Fruit fly (Drosophila melanogaster) whole organism, embryonic: Measurements from ENCODE around the gene CG13086.

Source experiments
- B-H1 ChIP-seq: fragments of 200-800 bp; sonication (Bioruptor generic); IDR thresholded peaks from 3 replicates; pipeline ENCODE4 v1.3.6; 2022; ENCODE audit warnings: missing biosample characterization, missing genetic modification characterization
- Bdp1 ChIP-seq: fragments of 200-800 bp; sonication (Bioruptor generic); optimal IDR thresholded peaks from 3 replicates; lab custom pipeline; 2016; ENCODE audit warnings: missing biosample characterization, missing genetic modification characterization
- CG10209 ChIP-seq: fragments of 200-800 bp; sonication (Bioruptor generic); optimal IDR thresholded peaks from 3 replicates; lab custom pipeline; 2017; ENCODE audit warnings: missing biosample characterization, mild to moderate bottlenecking, missing genetic modification characterization, missing genetic modification reagents
- CG1024 ChIP-seq: fragments of 200-800 bp; sonication (Bioruptor generic); IDR thresholded peaks from 2 replicates; pipeline ENCODE4 v1.3.6; 2022; ENCODE audit warnings: missing biosample characterization, missing genetic modification characterization
- CG10274 ChIP-seq: fragments of 200-800 bp; sonication (Bioruptor generic); optimal IDR thresholded peaks from 3 replicates; lab custom pipeline; 2017; ENCODE audit warnings: missing biosample characterization, mild to moderate bottlenecking, missing genetic modification characterization
- CG11085 ChIP-seq: fragments of 200-800 bp; sonication (Bioruptor generic); IDR thresholded peaks from 2 replicates; pipeline ENCODE4 v1.3.6; 2022; ENCODE audit warnings: missing biosample characterization, missing genetic modification characterization
- CG12236 ChIP-seq: fragments of 200-800 bp; sonication (Bioruptor generic); optimal IDR thresholded peaks from 2 replicates; lab custom pipeline; 2016; ENCODE audit warnings: missing biosample characterization, missing genetic modification characterization
- CG12391 ChIP-seq: fragments of 200-800 bp; sonication (Bioruptor generic); optimal IDR thresholded peaks from 3 replicates; lab custom pipeline; 2018; ENCODE audit warnings: missing biosample characterization, mild to moderate bottlenecking, missing genetic modification characterization, moderate library complexity
- CG14710 ChIP-seq: fragments of 200-800 bp; sonication (Bioruptor generic); optimal IDR thresholded peaks from 3 replicates; lab custom pipeline; 2019; ENCODE audit warnings: missing biosample characterization, mild to moderate bottlenecking, missing genetic modification characterization, moderate library complexity
- CG1529 ChIP-seq: fragments of 200-800 bp; sonication (Bioruptor generic); optimal IDR thresholded peaks from 3 replicates; lab custom pipeline; 2018; ENCODE audit warnings: missing biosample characterization, missing genetic modification characterization
- CG1602 ChIP-seq: fragments of 200-800 bp; sonication (Bioruptor generic); optimal IDR thresholded peaks from 3 replicates; lab custom pipeline; 2016; ENCODE audit warnings: missing biosample characterization, missing genetic modification characterization
- CG1647 ChIP-seq: fragments of 200-800 bp; sonication (Bioruptor generic); optimal IDR thresholded peaks from 3 replicates; lab custom pipeline; 2016; ENCODE audit warnings: missing biosample characterization, missing genetic modification characterization
- CG17361 ChIP-seq: fragments of 200-800 bp; sonication (Bioruptor generic); IDR thresholded peaks from 3 replicates; pipeline ENCODE4 v1.3.6; 2022; ENCODE audit warnings: missing biosample characterization, missing genetic modification characterization
- CG18619 ChIP-seq: fragments of 200-800 bp; sonication (Bioruptor generic); optimal IDR thresholded peaks from 3 replicates; lab custom pipeline; 2017; ENCODE audit warnings: missing biosample characterization, mild to moderate bottlenecking, missing genetic modification characterization
- CG30431 ChIP-seq: fragments of 200-800 bp; sonication (Bioruptor generic); optimal IDR thresholded peaks from 2 replicates; lab custom pipeline; 2017; ENCODE audit warnings: missing biosample characterization, missing genetic modification characterization
- CG3726 ChIP-seq: fragments of 200-800 bp; sonication (Bioruptor generic); IDR thresholded peaks from 3 replicates; pipeline ENCODE4, ENCODE4 v1.3.6; 2022; ENCODE audit warnings: missing biosample characterization, missing genetic modification characterization
- CG6791 ChIP-seq: fragments of 200-800 bp; sonication (Bioruptor generic); IDR thresholded peaks from 3 replicates; pipeline ENCODE4 v1.3.6; 2022; ENCODE audit warnings: missing biosample characterization, missing genetic modification characterization; ENCODE audit not compliant: partially characterized antibody
- CG7357 ChIP-seq: fragments of 200-800 bp; sonication (Bioruptor generic); IDR thresholded peaks from 3 replicates; pipeline ENCODE4 v1.3.6; 2022; ENCODE audit warnings: missing biosample characterization, missing genetic modification characterization
- CG7372 ChIP-seq: fragments of 200-800 bp; sonication (Bioruptor generic); IDR thresholded peaks from 2 replicates; pipeline ENCODE4 v1.3.6; 2022; ENCODE audit warnings: missing biosample characterization, missing genetic modification characterization
- CG7839 ChIP-seq: fragments of 200-800 bp; sonication (Bioruptor generic); optimal IDR thresholded peaks from 3 replicates; lab custom pipeline; 2018; ENCODE audit warnings: missing biosample characterization, mild to moderate bottlenecking, missing genetic modification characterization, moderate library complexity
- CG8388 ChIP-seq: fragments of 200-800 bp; sonication (Bioruptor generic); optimal IDR thresholded peaks from 2 replicates; lab custom pipeline; 2019; ENCODE audit warnings: missing biosample characterization, mild to moderate bottlenecking, missing genetic modification characterization, moderate library complexity
- CG8765 ChIP-seq: fragments of 200-800 bp; sonication (Bioruptor generic); IDR thresholded peaks from 2 replicates; pipeline ENCODE4 v1.3.6; 2022; ENCODE audit warnings: missing biosample characterization, missing genetic modification characterization
- CG9727 ChIP-seq: fragments of 200-800 bp; sonication (Bioruptor generic); optimal IDR thresholded peaks from 3 replicates; lab custom pipeline; 2017; ENCODE audit warnings: missing biosample characterization, mild to moderate bottlenecking, missing genetic modification characterization
- Chrac-16 ChIP-seq: fragments of 200-800 bp; sonication (Bioruptor generic); optimal IDR thresholded peaks from 3 replicates; lab custom pipeline; 2016; ENCODE audit warnings: missing biosample characterization, missing genetic modification characterization
- CoRest ChIP-seq: fragments of 200-800 bp; sonication (Bioruptor generic); optimal IDR thresholded peaks from 3 replicates; lab custom pipeline; 2018; ENCODE audit warnings: missing biosample characterization, mild to moderate bottlenecking, missing genetic modification characterization, moderate library complexity
- Ets65A ChIP-seq: fragments of 200-800 bp; sonication (Bioruptor generic); peaks from one replicate; lab custom pipeline; 2016; ENCODE audit warnings: missing biosample characterization, missing genetic modification characterization
- HmgZ ChIP-seq: fragments of 200-800 bp; sonication (Bioruptor generic); optimal IDR thresholded peaks from 2 replicates; lab custom pipeline; 2018; ENCODE audit warnings: missing biosample characterization, mild to moderate bottlenecking, missing genetic modification characterization
- Lhr ChIP-seq: fragments of 200-800 bp; sonication (Bioruptor generic); optimal IDR thresholded peaks from 3 replicates; lab custom pipeline; 2017; ENCODE audit warnings: mild to moderate bottlenecking, missing biosample characterization, missing genetic modification reagents, missing genetic modification characterization
- Lpt ChIP-seq: fragments of >200 bp; optimal IDR thresholded peaks from 2 replicates; lab custom pipeline; 2018; ENCODE audit warnings: missing biosample characterization, missing genetic modification characterization
- NC2α ChIP-seq: fragments of 200-800 bp; sonication (Bioruptor generic); optimal IDR thresholded peaks from 2 replicates; lab custom pipeline; 2016; ENCODE audit warnings: missing biosample characterization, missing genetic modification characterization
- Nf-YC ChIP-seq: fragments of 200-800 bp; optimal IDR thresholded peaks from 3 replicates; lab custom pipeline; 2019; ENCODE audit warnings: missing biosample characterization, mild to moderate bottlenecking, missing genetic modification characterization, moderate library complexity
- NfI ChIP-seq: fragments of 200-800 bp; sonication (Bioruptor generic); optimal IDR thresholded peaks from 3 replicates; lab custom pipeline; 2018; ENCODE audit warnings: missing biosample characterization, mild to moderate bottlenecking, missing genetic modification characterization, moderate library complexity
- Rx ChIP-seq: fragments of 200-800 bp; sonication (Bioruptor generic); IDR thresholded peaks from 2 replicates; pipeline ENCODE4 v1.3.6; 2022; ENCODE audit warnings: missing biosample characterization, missing genetic modification characterization
- Sin3A ChIP-seq: fragments of >200 bp; optimal IDR thresholded peaks from 2 replicates; lab custom pipeline; 2018
- Sox100B ChIP-seq: fragments of 200-800 bp; sonication (Bioruptor generic); optimal IDR thresholded peaks from 3 replicates; lab custom pipeline; 2018; ENCODE audit warnings: missing biosample characterization, mild to moderate bottlenecking, missing genetic modification characterization
- Usf ChIP-seq: fragments of 200-800 bp; sonication (Bioruptor generic); optimal IDR thresholded peaks from 2 replicates; lab custom pipeline; 2017; ENCODE audit warnings: missing genotype, missing biosample characterization, missing genetic modification characterization
- ara ChIP-seq: fragments of 200-800 bp; sonication (Bioruptor generic); IDR thresholded peaks from 2 replicates; pipeline ENCODE4 v1.3.6; 2022; ENCODE audit warnings: missing biosample characterization, missing genetic modification characterization
- cwo ChIP-seq: fragments of 200-800 bp; sonication (Bioruptor generic); optimal IDR thresholded peaks from 3 replicates; lab custom pipeline; 2017; ENCODE audit warnings: missing biosample characterization, missing genetic modification characterization, mild to moderate bottlenecking, moderate library complexity, missing genetic modification reagents
- disco-r ChIP-seq: fragments of 200-800 bp; sonication (Bioruptor generic); optimal IDR thresholded peaks from 2 replicates; lab custom pipeline; 2016; ENCODE audit warnings: missing biosample characterization, missing genetic modification characterization
- ftz-f1 ChIP-seq: fragments of 200-800 bp; sonication (Bioruptor generic); optimal IDR thresholded peaks from 2 replicates; lab custom pipeline; 2016; ENCODE audit warnings: missing biosample characterization, missing genetic modification characterization
- insv ChIP-seq, 2 experiments: fragments of 200-800 bp; sonication (Bioruptor generic); optimal IDR thresholded peaks; 3 replicates each; lab custom pipeline; 2016 to 2018; ENCODE audit warnings: missing biosample characterization in 2 of 2, missing genetic modification characterization in 2 of 2
- jigr1 ChIP-seq: fragments of 200-800 bp; sonication (Bioruptor generic); IDR thresholded peaks from 3 replicates; pipeline ENCODE4 v1.3.6; 2022; ENCODE audit warnings: missing biosample characterization, missing genetic modification characterization
- lab ChIP-seq: fragments of 200-800 bp; sonication (Bioruptor generic); optimal IDR thresholded peaks from 3 replicates; lab custom pipeline; 2017; ENCODE audit warnings: missing biosample characterization, missing genetic modification characterization, mild to moderate bottlenecking, moderate library complexity, missing genetic modification reagents
- nau ChIP-seq: fragments of 200-800 bp; sonication (Bioruptor generic); optimal IDR thresholded peaks from 3 replicates; lab custom pipeline; 2017; ENCODE audit warnings: missing biosample characterization, mild to moderate bottlenecking, missing genetic modification characterization, missing genetic modification reagents
- phol ChIP-seq: fragments of 200-800 bp; sonication (Bioruptor generic); optimal IDR thresholded peaks from 3 replicates; lab custom pipeline; 2018; ENCODE audit warnings: missing biosample characterization, mild to moderate bottlenecking, missing genetic modification characterization, moderate library complexity
- pnt ChIP-seq: fragments of 200-800 bp; sonication (Bioruptor generic); optimal IDR thresholded peaks from 3 replicates; lab custom pipeline; 2016; ENCODE audit warnings: missing biosample characterization, missing genetic modification characterization
- scrt ChIP-seq: fragments of 200-800 bp; sonication (Bioruptor generic); optimal IDR thresholded peaks from 2 replicates; lab custom pipeline; 2018; ENCODE audit warnings: missing biosample characterization, mild to moderate bottlenecking, missing genetic modification characterization, moderate library complexity
- shn ChIP-seq: fragments of 200-800 bp; sonication (Bioruptor generic); optimal IDR thresholded peaks from 3 replicates; lab custom pipeline; 2016; ENCODE audit warnings: missing biosample characterization, missing genetic modification characterization
- sim ChIP-seq: fragments of 200-800 bp; sonication (Bioruptor generic); IDR thresholded peaks from 2 replicates; pipeline ENCODE4 v1.3.6; 2022; ENCODE audit warnings: missing biosample characterization, missing genetic modification characterization
- slou ChIP-seq: fragments of 200-800 bp; sonication (Bioruptor generic); optimal IDR thresholded peaks from 3 replicates; lab custom pipeline; 2016; ENCODE audit warnings: missing biosample characterization, missing genetic modification characterization
- tap ChIP-seq: fragments of 200-800 bp; optimal IDR thresholded peaks from 3 replicates; lab custom pipeline; 2019; ENCODE audit warnings: missing biosample characterization, mild to moderate bottlenecking, missing genetic modification characterization, moderate library complexity

Gene CG13086

dm6 chr2L:19397617-19398316, 33.6 kb downstream of the CG13086 start (continued):
- no peak for TF ChIP-seq sim (GFP tag; lab: Robert Waterston, UW)
- TF ChIP-seq NfI (GFP tag; lab: Kevin White, UChicago): peak; percentile 12
- TF ChIP-seq CoRest (tag; lab: Kevin White, UChicago): peak; percentile 37
- no peak for TF ChIP-seq Lhr
- no peak for TF ChIP-seq slou (GFP tag; lab: Kevin White, UChicago)
- TF ChIP-seq CG1529: no peak
- no peak for TF ChIP-seq CG6791 (GFP tag; lab: Robert Waterston, UW)
- peak; percentile 6 for TF ChIP-seq tap (tag; lab: Kevin White, UChicago)
- TF ChIP-seq NC2α (GFP tag; lab: Kevin White, UChicago): no peak
- peak; percentile 12 for TF ChIP-seq CG8388 (GFP tag; lab: Kevin White, UChicago)
- TF ChIP-seq CG7839 (tag; lab: Kevin White, UChicago): peak; percentile 45
- TF ChIP-seq CG17361: peak; percentile 51; the same call in 2 of the 3 replicates
- TF ChIP-seq CG12236 (GFP tag; lab: Kevin White, UChicago): no peak
- no peak for TF ChIP-seq CG30431 (GFP tag; lab: Kevin White, UChicago)
- TF ChIP-seq jigr1 (GFP tag; lab: Robert Waterston, UW): no peak
- TF ChIP-seq CG8765 (GFP tag; lab: Robert Waterston, UW): no peak
- TF ChIP-seq CG10274: no peak
- TF ChIP-seq CG1602 (GFP tag; lab: Kevin White, UChicago): no peak
- TF ChIP-seq CG11085 (GFP tag; lab: Robert Waterston, UW): no peak
- TF ChIP-seq CG7372 (GFP tag; lab: Robert Waterston, UW): no peak
- no peak for TF ChIP-seq Sin3A (lab: Kevin White, UChicago)
- no peak for TF ChIP-seq ftz-f1 (GFP tag; lab: Kevin White, UChicago)
- TF ChIP-seq Chrac-16 (GFP tag; lab: Kevin White, UChicago): peak; percentile 21
- TF ChIP-seq insv (GFP tag; optimal IDR thresholded peaks at IDR 0.05; lab: Kevin White, UChicago): no peak
- TF ChIP-seq shn: peak; percentile 16
- TF ChIP-seq Ets65A (GFP tag; lab: Kevin White, UChicago): no peak
- TF ChIP-seq Bdp1 (GFP tag; lab: Kevin White, UChicago): no peak
- peak; percentile 21 for TF ChIP-seq CG9727 (GFP tag; lab: Kevin White, UChicago)
- peak; percentile 13 for TF ChIP-seq nau (GFP tag; lab: Kevin White, UChicago)
- no peak for TF ChIP-seq cwo (GFP tag; lab: Kevin White, UChicago)
- TF ChIP-seq CG7357: no peak
- TF ChIP-seq CG10209: no peak
- TF ChIP-seq CG18619 (GFP tag; lab: Kevin White, UChicago): no peak
- TF ChIP-seq Lpt: no peak
- no peak for TF ChIP-seq Rx (GFP tag; lab: Robert Waterston, UW)
- TF ChIP-seq CG12391 (tag; lab: Kevin White, UChicago): no peak
- peak; percentile 81 for TF ChIP-seq scrt
- TF ChIP-seq phol (tag; lab: Kevin White, UChicago): peak; percentile 29
- TF ChIP-seq HmgZ (tag; lab: Kevin White, UChicago): peak; percentile 6
- no peak for TF ChIP-seq Nf-YC
- no peak for TF ChIP-seq B-H1 (GFP tag; lab: Robert Waterston, UW)
- no peak for TF ChIP-seq CG3726 (GFP tag; lab: Robert Waterston, UW)
- TF ChIP-seq CG1024 (GFP tag; lab: Robert Waterston, UW): no peak
- no peak for TF ChIP-seq CG1647 (GFP tag; lab: Kevin White, UChicago)
- TF ChIP-seq Sox100B (GFP tag; lab: Kevin White, UChicago): no peak
- no peak for TF ChIP-seq CG14710 (tag; lab: Kevin White, UChicago)
- TF ChIP-seq pnt: no peak
- TF ChIP-seq disco-r (GFP tag; lab: Kevin White, UChicago): no peak
- peak; percentile 32 for TF ChIP-seq lab
- no peak for TF ChIP-seq Usf (GFP tag; lab: Kevin White, UChicago)
- TF ChIP-seq ara (GFP tag; lab: Robert Waterston, UW): no peak
